Fruit fly (Drosophila melanogaster): ENCODE results near the gene CG17124.

The CG17124 gene

DNA sequence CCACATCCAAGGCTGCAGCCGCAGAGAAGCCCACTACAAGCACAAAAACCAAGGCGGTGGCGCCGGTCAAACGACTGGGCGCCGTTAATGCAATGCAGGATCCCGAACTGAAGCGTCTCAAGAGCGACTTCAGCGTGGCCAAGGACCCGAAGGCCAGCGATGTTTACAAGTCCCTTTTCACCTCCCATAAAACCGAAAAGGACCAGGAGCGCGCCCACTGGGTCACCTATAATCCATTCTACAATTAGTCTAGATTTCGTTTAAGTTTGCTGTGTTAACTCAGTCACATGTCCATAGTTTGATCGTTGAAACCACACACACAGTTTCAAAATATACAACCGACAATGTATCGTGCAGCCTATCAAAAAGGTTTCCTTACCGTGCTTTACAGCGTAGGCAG lies 26.2 kb downstream of the CG17124 start, which contains the start of gene CG17118:
Gene CG17118 (plus strand): TSS at position 301 of the 400 bp plus-strand sequence.
- no peak for TF ChIP-seq dac (GFP tag; optimal IDR thresholded peaks at IDR 0.05)
- no peak for TF ChIP-seq Smox (GFP tag; optimal IDR thresholded peaks at IDR 0.05)
- TF ChIP-seq CG10631 (GFP tag; optimal IDR thresholded peaks at IDR 0.05) = no peak
- no peak for TF ChIP-seq net (GFP tag; optimal IDR thresholded peaks at IDR 0.05)
- no peak for TF ChIP-seq salr (GFP tag; optimal IDR thresholded peaks at IDR 0.05)
- no peak for TF ChIP-seq CG7368 (GFP tag; optimal IDR thresholded peaks at IDR 0.05)
- TF ChIP-seq Hr39 (GFP tag; optimal IDR thresholded peaks at IDR 0.05) = no peak

DNA sequence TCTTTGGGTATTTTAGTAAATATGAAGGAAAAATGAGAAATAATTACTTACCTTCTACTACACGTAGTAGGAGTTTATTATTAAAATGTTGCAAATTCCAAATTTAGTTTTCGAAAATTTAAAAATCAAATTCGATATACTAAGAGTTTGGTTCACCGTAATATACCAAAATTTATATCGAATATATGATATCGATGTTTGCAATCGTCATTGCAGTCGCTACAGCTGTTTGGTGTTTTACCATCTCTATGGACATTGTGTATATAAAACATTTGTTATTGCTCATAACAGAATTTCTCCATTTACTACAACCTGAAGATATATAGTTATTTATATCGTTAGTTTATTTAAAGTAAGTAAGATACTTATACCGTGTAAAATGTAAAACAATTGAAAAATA lies 27.4 kb downstream of the CG17124 start, which contains the start of gene CG6443:
Gene CG6443 (plus strand): TSS at position 228 of the 400 bp plus-strand sequence.
- TF ChIP-seq CG15336 (GFP tag; IDR thresholded peaks at IDR 0.05) (no peak), CG7368 (GFP tag; optimal IDR thresholded peaks at IDR 0.05) (no peak)

DNA sequence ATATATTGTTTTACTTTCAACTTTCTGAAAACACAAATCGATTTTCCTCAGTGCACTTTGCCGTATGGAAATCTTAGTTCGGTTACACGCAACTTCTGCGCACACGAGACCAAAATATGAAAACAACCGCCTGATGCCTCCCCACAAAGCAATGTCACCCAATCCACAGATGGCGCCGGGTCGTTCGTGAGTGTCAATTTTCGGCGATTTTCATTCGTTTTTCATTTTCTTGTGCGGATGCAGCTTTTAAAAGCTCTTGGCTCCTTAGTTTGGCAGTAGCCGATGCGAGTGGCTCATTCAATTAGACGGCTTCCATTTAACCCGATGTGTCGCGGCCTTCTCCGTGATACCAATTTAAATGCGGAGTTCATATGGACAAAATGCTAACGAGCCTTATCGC lies 32.2 kb downstream of the CG17124 start, which contains the start of gene CG6431:
Gene CG6431 (plus strand): TSS at position 301 of the 400 bp plus-strand sequence.
- no peak for TF ChIP-seq Met (GFP tag; optimal IDR thresholded peaks at IDR 0.05)
- TF ChIP-seq CG6792 (GFP tag; optimal IDR thresholded peaks at IDR 0.05) = no peak
- no peak for TF ChIP-seq CG6163 (GFP tag; IDR thresholded peaks at IDR 0.05)
- no peak for TF ChIP-seq esn (GFP tag; optimal IDR thresholded peaks at IDR 0.05)
- TF ChIP-seq svp (GFP tag) = no peak
- TF ChIP-seq Hr4 (GFP tag; optimal IDR thresholded peaks at IDR 0.05) = no peak
- TF ChIP-seq CG7368 (GFP tag; optimal IDR thresholded peaks at IDR 0.05) = no peak
- no peak for TF ChIP-seq topi (GFP tag; optimal IDR thresholded peaks at IDR 0.05)
- no peak for TF ChIP-seq acj6 (GFP tag; optimal IDR thresholded peaks at IDR 0.05)
- TF ChIP-seq Lpt (GFP tag; optimal IDR thresholded peaks at IDR 0.05) = no peak
- TF ChIP-seq CG11294 (GFP tag; IDR thresholded peaks at IDR 0.05) = no peak
- TF ChIP-seq Gug (GFP tag; IDR thresholded peaks at IDR 0.05) = no peak
- no peak for TF ChIP-seq CG3919 (GFP tag; optimal IDR thresholded peaks at IDR 0.05)
- no peak for TF ChIP-seq fd59A (GFP tag; optimal IDR thresholded peaks at IDR 0.05)

dm6 chr2L:10721535-10721934 lies 34.6 kb downstream of the CG17124 start:
- no peak for TF ChIP-seq CG3919 (GFP tag; optimal IDR thresholded peaks at IDR 0.05)
- no peak for TF ChIP-seq CG6276 (GFP tag; optimal IDR thresholded peaks at IDR 0.05)
- TF ChIP-seq CG34406 (GFP tag; optimal IDR thresholded peaks at IDR 0.05) = no peak
- TF ChIP-seq CG4318 (GFP tag; optimal IDR thresholded peaks at IDR 0.05) = no peak
- no peak for TF ChIP-seq topi (GFP tag; optimal IDR thresholded peaks at IDR 0.05)
- no peak for TF ChIP-seq Smox (GFP tag; optimal IDR thresholded peaks at IDR 0.05)
- TF ChIP-seq Hr4 (GFP tag; optimal IDR thresholded peaks at IDR 0.05) = no peak
- TF ChIP-seq CG6808 (GFP tag; optimal IDR thresholded peaks at IDR 0.05) = no peak
- no peak for TF ChIP-seq Lpt (GFP tag; optimal IDR thresholded peaks at IDR 0.05)
- TF ChIP-seq Eip75B (GFP tag; optimal IDR thresholded peaks at IDR 0.05) = no peak
- no peak for TF ChIP-seq CG8119 (GFP tag; IDR thresholded peaks at IDR 0.05)
- TF ChIP-seq CG11294 (GFP tag; IDR thresholded peaks at IDR 0.05) = no peak
- no peak for TF ChIP-seq CG3032 (tag; optimal IDR thresholded peaks at IDR 0.05)
- no peak for TF ChIP-seq svp (GFP tag)
- no peak for TF ChIP-seq CG32006 (GFP tag; optimal IDR thresholded peaks at IDR 0.05)
- no peak for TF ChIP-seq CG8319 (GFP tag; optimal IDR thresholded peaks at IDR 0.05)
- no peak for TF ChIP-seq Gug (GFP tag; IDR thresholded peaks at IDR 0.05)
- no peak for TF ChIP-seq pdm3 (GFP tag; optimal IDR thresholded peaks at IDR 0.05)
- no peak for TF ChIP-seq fd85E (GFP tag; optimal IDR thresholded peaks at IDR 0.05)
- TF ChIP-seq CG10669 (GFP tag; optimal IDR thresholded peaks at IDR 0.05) = no peak

DNA sequence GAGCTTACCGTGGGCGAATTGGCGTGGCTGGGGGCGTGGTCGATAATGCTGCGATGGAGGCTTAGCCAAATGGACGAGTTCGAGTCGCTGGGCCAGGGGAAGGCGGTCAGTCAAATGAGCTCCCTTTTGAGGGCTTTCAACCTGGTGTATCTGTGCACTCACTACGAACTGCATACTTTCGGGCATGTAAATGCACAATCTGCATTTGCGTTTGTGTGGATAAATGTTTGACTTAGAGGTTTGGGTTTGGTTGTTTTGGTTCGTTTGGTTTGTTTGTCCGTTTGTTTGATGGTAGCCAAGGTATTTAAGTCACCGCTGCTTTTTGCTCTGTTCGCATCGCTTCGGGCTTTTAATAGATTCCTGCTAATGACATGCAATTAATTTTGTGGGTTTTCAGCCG lies 44.9 kb downstream of the CG17124 start:
- TF ChIP-seq topi (GFP tag; optimal IDR thresholded peaks at IDR 0.05) = no peak
- TF ChIP-seq CG34406 (GFP tag; optimal IDR thresholded peaks at IDR 0.05) = no peak
- TF ChIP-seq CG11762 (GFP tag; optimal IDR thresholded peaks at IDR 0.05; ENCODE audit: insufficient read depth) = no peak
- TF ChIP-seq CG32006 (GFP tag; optimal IDR thresholded peaks at IDR 0.05) = no peak
- TF ChIP-seq CG15336 (GFP tag; IDR thresholded peaks at IDR 0.05) = no peak
- no peak for TF ChIP-seq CG6792 (GFP tag; optimal IDR thresholded peaks at IDR 0.05)
- no peak for TF ChIP-seq dac (GFP tag; optimal IDR thresholded peaks at IDR 0.05)
- no peak for TF ChIP-seq CG7368 (GFP tag; optimal IDR thresholded peaks at IDR 0.05)
- no peak for TF ChIP-seq Met (GFP tag; optimal IDR thresholded peaks at IDR 0.05)
- TF ChIP-seq CG6276 (GFP tag; optimal IDR thresholded peaks at IDR 0.05) = no peak
- TF ChIP-seq CG11902 (GFP tag; optimal IDR thresholded peaks at IDR 0.05) = no peak
